Worm (Caenorhabditis elegans) whole organism, late embryonic: ENCODE results near the gene irld-24.

Experiments
- C08G9.2 ChIP-seq: sonication (generic microtip); optimal IDR thresholded peaks from 2 replicates; lab custom pipeline; 2016; ENCODE audit warnings: mild to moderate bottlenecking, missing genetic modification characterization, moderate library complexity, missing compliant biosample characterization
- Y22D7AL.16 ChIP-seq: sonication (generic microtip); optimal IDR thresholded peaks from 2 replicates; lab custom pipeline; 2016; ENCODE audit warnings: missing genetic modification characterization, missing compliant biosample characterization
- ahr-1 ChIP-seq: sonication (generic microtip); optimal IDR thresholded peaks from 2 replicates; lab custom pipeline; 2016; ENCODE audit warnings: missing genetic modification characterization, missing compliant biosample characterization
- ama-1 ChIP-seq: fragments of 150-350 bp; optimal IDR thresholded peaks from 2 replicates; lab custom pipeline; 2014
- ceh-14 ChIP-seq: sonication (generic microtip); optimal IDR thresholded peaks from 2 replicates; lab custom pipeline; 2016; ENCODE audit warnings: missing genotype, missing genetic modification characterization, missing compliant biosample characterization
- ceh-18 ChIP-seq: sonication (generic microtip); optimal IDR thresholded peaks from 2 replicates; lab custom pipeline; 2016; ENCODE audit warnings: missing genetic modification characterization, missing compliant biosample characterization
- ceh-2 ChIP-seq: sonication (generic microtip); optimal IDR thresholded peaks from 2 replicates; lab custom pipeline; 2016; ENCODE audit warnings: missing genotype, missing genetic modification characterization, missing compliant biosample characterization
- ceh-24 ChIP-seq: sonication (generic microtip); optimal IDR thresholded peaks from 2 replicates; lab custom pipeline; 2016; ENCODE audit warnings: mild to moderate bottlenecking, missing genetic modification characterization, missing compliant biosample characterization
- ceh-30 ChIP-seq: fragments of 150-350 bp; optimal IDR thresholded peaks from 2 replicates; lab custom pipeline; 2014; ENCODE audit warnings: missing biosample characterization, missing genetic modification characterization
- ceh-31 ChIP-seq: sonication (generic microtip); optimal IDR thresholded peaks from 2 replicates; lab custom pipeline; 2016; ENCODE audit warnings: missing genetic modification characterization, missing compliant biosample characterization
- ceh-48 ChIP-seq: sonication (generic microtip); optimal IDR thresholded peaks from 2 replicates; lab custom pipeline; 2016; ENCODE audit warnings: missing genetic modification characterization, inconsistent platforms, missing compliant biosample characterization
- dmd-4 ChIP-seq: sonication (generic microtip); optimal IDR thresholded peaks from 2 replicates; lab custom pipeline; 2016; ENCODE audit warnings: borderline replicate concordance, missing genetic modification characterization, missing compliant biosample characterization
- elt-2 ChIP-seq: sonication (generic microtip); optimal IDR thresholded peaks from 2 replicates; lab custom pipeline; 2016; ENCODE audit warnings: missing genetic modification reagents, missing genetic modification characterization, missing compliant biosample characterization
- elt-4 ChIP-seq: sonication (generic microtip); optimal IDR thresholded peaks from 2 replicates; lab custom pipeline; 2016; ENCODE audit warnings: missing genetic modification characterization, missing compliant biosample characterization
- ets-4 ChIP-seq: sonication (generic microtip); optimal IDR thresholded peaks from 2 replicates; lab custom pipeline; 2016; ENCODE audit warnings: missing genetic modification characterization, missing compliant biosample characterization
- fax-1 ChIP-seq: sonication (generic microtip); optimal IDR thresholded peaks from 2 replicates; lab custom pipeline; 2016; ENCODE audit warnings: missing genotype, missing genetic modification characterization, missing compliant biosample characterization
- fkh-6 ChIP-seq: sonication (generic microtip); optimal IDR thresholded peaks from 2 replicates; lab custom pipeline; 2016; ENCODE audit warnings: missing genetic modification characterization, missing compliant biosample characterization
- gmeb-2 ChIP-seq: sonication (generic microtip); optimal IDR thresholded peaks from 2 replicates; lab custom pipeline; 2016; ENCODE audit warnings: missing genetic modification characterization, inconsistent platforms, missing compliant biosample characterization
- hlh-15 ChIP-seq: sonication (generic microtip); optimal IDR thresholded peaks from 2 replicates; lab custom pipeline; 2016; ENCODE audit warnings: missing genetic modification characterization, missing compliant biosample characterization
- hlh-30 ChIP-seq: sonication (generic microtip); optimal IDR thresholded peaks from 2 replicates; lab custom pipeline; 2017; ENCODE audit warnings: antibody characterized with exemption, missing genetic modification characterization, missing compliant biosample characterization; ENCODE audit not compliant: insufficient read depth
- hlh-8 ChIP-seq: sonication (generic microtip); optimal IDR thresholded peaks from 2 replicates; lab custom pipeline; 2016; ENCODE audit warnings: missing genotype, missing genetic modification characterization, missing compliant biosample characterization
- lim-6 ChIP-seq: sonication (generic microtip); optimal IDR thresholded peaks from 2 replicates; lab custom pipeline; 2016; ENCODE audit warnings: missing genetic modification characterization, missing compliant biosample characterization
- lin-11 ChIP-seq: fragments of 200-800 bp; sonication (Bioruptor generic); optimal IDR thresholded peaks from 2 replicates; lab custom pipeline; 2018; ENCODE audit warnings: mild to moderate bottlenecking, missing genetic modification characterization, missing compliant biosample characterization
- madf-2 ChIP-seq: sonication (generic microtip); optimal IDR thresholded peaks from 2 replicates; lab custom pipeline; 2017; ENCODE audit warnings: missing genetic modification characterization, missing compliant biosample characterization
- nfya-1 ChIP-seq: sonication (generic microtip); optimal IDR thresholded peaks from 2 replicates; lab custom pipeline; 2017; ENCODE audit warnings: missing genetic modification characterization, mild to moderate bottlenecking, missing compliant biosample characterization, antibody characterized with exemption, moderate library complexity
- nhr-232 ChIP-seq: sonication (generic microtip); optimal IDR thresholded peaks from 2 replicates; lab custom pipeline; 2016; ENCODE audit warnings: missing genetic modification characterization, missing compliant biosample characterization
- odd-2 ChIP-seq: sonication (generic microtip); optimal IDR thresholded peaks from 2 replicates; lab custom pipeline; 2017; ENCODE audit warnings: antibody characterized with exemption, mild to moderate bottlenecking, missing genetic modification characterization, missing compliant biosample characterization
- pag-3 ChIP-seq: sonication (generic microtip); optimal IDR thresholded peaks from 2 replicates; lab custom pipeline; 2016; ENCODE audit warnings: missing compliant biosample characterization, missing genetic modification characterization, borderline replicate concordance
- pat-9 ChIP-seq: fragments of 200-800 bp; sonication (Bioruptor generic); optimal IDR thresholded peaks from 2 replicates; lab custom pipeline; 2018; ENCODE audit warnings: mild to moderate bottlenecking, missing genetic modification characterization, moderate library complexity, missing compliant biosample characterization
- pax-1 ChIP-seq: fragments of 150-350 bp; optimal IDR thresholded peaks from 2 replicates; lab custom pipeline; 2014; ENCODE audit warnings: missing biosample characterization, missing genetic modification characterization
- pha-2 ChIP-seq: sonication (generic microtip); optimal IDR thresholded peaks from 2 replicates; lab custom pipeline; 2017; ENCODE audit warnings: mild to moderate bottlenecking, missing genetic modification characterization, missing compliant biosample characterization
- pros-1 ChIP-seq: fragments of 150-350 bp; optimal IDR thresholded peaks from 2 replicates; lab custom pipeline; 2014; ENCODE audit warnings: missing biosample characterization, missing genetic modification reagents, missing genetic modification characterization
- ref-2 ChIP-seq: sonication (generic microtip); optimal IDR thresholded peaks from 2 replicates; lab custom pipeline; 2016; ENCODE audit warnings: missing genetic modification characterization, missing compliant biosample characterization
- rnt-1 ChIP-seq: sonication (generic microtip); optimal IDR thresholded peaks from 2 replicates; lab custom pipeline; 2016; ENCODE audit warnings: missing genetic modification characterization, missing compliant biosample characterization
- sox-4 ChIP-seq: sonication (generic microtip); optimal IDR thresholded peaks from 2 replicates; lab custom pipeline; 2017; ENCODE audit warnings: mild to moderate bottlenecking, missing genetic modification characterization, inconsistent platforms, missing compliant biosample characterization
- syd-9 ChIP-seq: sonication (generic microtip); optimal IDR thresholded peaks from 2 replicates; lab custom pipeline; 2016; ENCODE audit warnings: mild to moderate bottlenecking, missing genetic modification characterization, moderate library complexity, missing compliant biosample characterization
- tbx-2 ChIP-seq: sonication (generic microtip); optimal IDR thresholded peaks from 2 replicates; lab custom pipeline; 2016; ENCODE audit warnings: missing genetic modification characterization, missing compliant biosample characterization
- tbx-7 ChIP-seq: sonication (generic microtip); optimal IDR thresholded peaks from 2 replicates; lab custom pipeline; 2016; ENCODE audit warnings: missing genotype, missing genetic modification characterization, missing compliant biosample characterization
- ttx-3 ChIP-seq: sonication (generic microtip); optimal IDR thresholded peaks from 2 replicates; lab custom pipeline; 2016; ENCODE audit warnings: missing genetic modification reagents, missing genetic modification characterization, missing compliant biosample characterization
- unc-3 ChIP-seq, 2 experiments: fragments of 200-800 bp in 1 of 2; sonication (Bioruptor generic) in 1 of 2; sonication (generic microtip) in 1 of 2; conservative IDR thresholded peaks in 1 of 2; optimal IDR thresholded peaks in 1 of 2; 2 replicates each; pipeline versions ENCODE4 v1.3.6 to Lab custom; 2016 to 2022; ENCODE audit warnings: missing compliant biosample characterization in 2 of 2, missing genetic modification characterization in 2 of 2, missing genetic modification reagents in 1 of 2
- unc-42 ChIP-seq: sonication (generic microtip); optimal IDR thresholded peaks from 2 replicates; lab custom pipeline; 2016; ENCODE audit warnings: missing genotype, missing genetic modification characterization, missing compliant biosample characterization
- unc-55 ChIP-seq: sonication (generic microtip); optimal IDR thresholded peaks from 2 replicates; lab custom pipeline; 2017; ENCODE audit warnings: missing biosample characterization, missing genetic modification reagents, missing genetic modification characterization
- unc-86 ChIP-seq: sonication (generic microtip); optimal IDR thresholded peaks from 2 replicates; lab custom pipeline; 2016; ENCODE audit warnings: missing genetic modification characterization, missing compliant biosample characterization
- ztf-16 ChIP-seq: sonication (generic microtip); optimal IDR thresholded peaks from 2 replicates; lab custom pipeline; 2017; ENCODE audit warnings: missing genetic modification characterization, missing compliant biosample characterization

irld-24 gene

DNA sequence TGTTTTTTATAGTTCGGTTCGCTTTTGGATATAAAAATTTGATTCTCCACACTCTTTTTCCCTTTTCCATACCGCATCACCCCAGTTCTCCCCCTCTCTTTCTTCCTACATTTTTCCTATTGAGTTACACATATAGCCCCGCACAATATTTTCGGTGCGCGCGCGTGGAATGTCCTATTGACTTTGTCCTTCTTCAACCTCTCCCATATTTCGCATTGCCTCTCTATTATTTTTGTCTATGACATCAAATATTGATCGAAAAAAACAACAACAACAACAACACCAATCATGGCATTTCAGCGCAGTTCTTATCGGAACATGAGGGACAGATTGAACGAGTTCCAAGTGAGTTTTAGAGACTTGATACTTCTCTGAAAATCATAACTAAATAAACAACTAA is 26.6 kb upstream of the irld-24 start, which contains the start of gene syx-2:
Gene syx-2 (plus strand): TSS at position 301 of the 400 bp plus-strand sequence.
- TF ChIP-seq elt-2 (tag; lab: Kevin White, UChicago), result no peak
- TF ChIP-seq tbx-7, result no peak
- TF ChIP-seq dmd-4, result no peak
- TF ChIP-seq madf-2 (tag; lab: Kevin White, UChicago), result no peak
- TF ChIP-seq pax-1 (tag; lab: Kevin White, UChicago), result no peak
- TF ChIP-seq odd-2 (tag; lab: Kevin White, UChicago), result no peak
- TF ChIP-seq pat-9 (tag; lab: Kevin White, UChicago), result no peak
- TF ChIP-seq ztf-16 (tag; lab: Kevin White, UChicago), result no peak
- TF ChIP-seq hlh-15, result no peak
- no peak for TF ChIP-seq rnt-1 (tag; lab: Kevin White, UChicago)
- TF ChIP-seq tbx-2 (tag; lab: Kevin White, UChicago), result no peak
- TF ChIP-seq unc-86 (tag; lab: Kevin White, UChicago), result no peak
- no peak for TF ChIP-seq ceh-48 (tag; lab: Kevin White, UChicago)

ce11 chrX:13963203-13963602 is 23.2 kb upstream of the irld-24 start, which contains the start of gene F48F7.3:
F48F7.3 (plus strand) TSS chrX:13963503.
- no peak for TF ChIP-seq ttx-3
- no peak for TF ChIP-seq sox-4
- TF ChIP-seq lim-6 (tag; lab: Kevin White, UChicago), result no peak

ce11 chrX:13968292-13968691 is 18.1 kb upstream of the irld-24 start, which contains the start of gene pqn-39:
pqn-39 (minus strand) TSS chrX:13968676.
- TF ChIP-seq ceh-2 (tag; lab: Kevin White, UChicago) (no peak), nfya-1 (tag; lab: Kevin White, UChicago) (no peak), pros-1 (tag; lab: Kevin White, UChicago) (no peak), pha-2 (no peak), fax-1 (tag; lab: Kevin White, UChicago) (no peak), madf-2 (tag; lab: Kevin White, UChicago) (no peak), Y22D7AL.16 (tag; lab: Kevin White, UChicago) (no peak), unc-55 (GFP tag; lab: Kevin White, UChicago) (no peak), nhr-232 (tag; lab: Kevin White, UChicago) (no peak), dmd-4 (no peak)
- TF ChIP-seq, all 69 proteins: peak for 0

DNA sequence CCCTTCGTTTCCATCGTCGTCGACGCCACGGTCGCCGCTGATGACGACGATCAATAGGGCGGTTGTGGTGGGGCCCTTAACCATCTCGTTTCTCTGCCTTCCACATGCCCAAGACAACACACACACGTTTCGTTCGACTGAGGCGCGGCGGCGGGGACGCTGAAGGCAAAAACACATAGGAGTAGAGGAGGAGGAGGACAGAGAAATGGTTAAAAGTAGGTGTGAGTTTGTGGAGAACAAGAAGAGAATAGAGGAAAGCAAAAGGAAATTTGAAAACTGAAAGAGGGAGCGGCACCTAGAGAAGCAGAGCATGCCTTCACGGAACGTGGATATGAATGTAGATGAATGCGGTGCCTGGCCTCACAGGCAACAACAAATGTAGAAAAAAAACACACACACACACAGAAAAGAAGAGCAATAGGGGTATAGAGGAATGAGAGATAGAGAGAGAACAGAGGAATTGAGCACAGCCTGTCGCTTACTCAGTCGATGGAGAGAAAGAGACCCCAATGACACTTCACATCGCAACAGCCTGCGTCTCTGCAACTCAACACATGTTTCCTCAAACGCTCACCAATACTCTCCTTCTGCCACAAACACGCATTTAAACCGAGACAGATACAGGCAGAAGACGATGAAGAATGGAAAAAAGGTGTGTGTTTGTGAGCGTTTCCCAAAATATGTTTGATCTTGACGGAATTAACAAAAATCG is 17.0 kb upstream of the irld-24 start:
- peak; percentile 10 for TF ChIP-seq hlh-30 (tag; lab: Kevin White, UChicago)
- no peak for TF ChIP-seq sox-4
- TF ChIP-seq ets-4 (tag; lab: Kevin White, UChicago), result peak; percentile 19
- peak; percentile 40 for TF ChIP-seq ceh-14 (tag; lab: Kevin White, UChicago)
- TF ChIP-seq elt-2 (tag; lab: Kevin White, UChicago), result peak; percentile 35
- TF ChIP-seq ama-1 (lab: Kevin White, UChicago), result no peak
- no peak for TF ChIP-seq lin-11 (tag; lab: Kevin White, UChicago)
- TF ChIP-seq pros-1 (tag; lab: Kevin White, UChicago), result no peak
- TF ChIP-seq gmeb-2 (tag; lab: Kevin White, UChicago), result no peak
- TF ChIP-seq hlh-15, result no peak
- TF ChIP-seq C08G9.2 (tag; lab: Kevin White, UChicago), result peak; percentile 3
- TF ChIP-seq nfya-1 (tag; lab: Kevin White, UChicago), result peak; percentile 56
- TF ChIP-seq ceh-24 (tag; lab: Kevin White, UChicago), result no peak
- no peak for TF ChIP-seq nhr-232 (tag; lab: Kevin White, UChicago)
- TF ChIP-seq ahr-1 (tag; lab: Kevin White, UChicago), result no peak
- peak; percentile 50 for TF ChIP-seq ref-2 (tag; lab: Kevin White, UChicago)
- TF ChIP-seq unc-3 (GFP tag; conservative IDR thresholded peaks at IDR 0.05; lab: Robert Waterston, UW), result no peak
- TF ChIP-seq unc-3 (tag; optimal IDR thresholded peaks at IDR 0.05; lab: Kevin White, UChicago), result no peak
- no peak for TF ChIP-seq pag-3 (tag; lab: Kevin White, UChicago)
- TF ChIP-seq madf-2 (tag; lab: Kevin White, UChicago), result peak; percentile 51
- TF ChIP-seq unc-55 (GFP tag; lab: Kevin White, UChicago), result peak; percentile 71
- TF ChIP-seq ceh-18 (tag; lab: Kevin White, UChicago), result peak; percentile 73
- TF ChIP-seq elt-4 (tag; lab: Kevin White, UChicago), result no peak
- TF ChIP-seq fkh-6, result peak; percentile 38
- peak; percentile 22 for TF ChIP-seq ztf-16 (tag; lab: Kevin White, UChicago)
- TF ChIP-seq ceh-31 (tag; lab: Kevin White, UChicago), result peak; percentile 48
- TF ChIP-seq unc-42 (tag; lab: Kevin White, UChicago), result peak; percentile 45
- peak; percentile 11 for TF ChIP-seq hlh-8
- TF ChIP-seq ceh-30, result no peak
- no peak for TF ChIP-seq dmd-4
- TF ChIP-seq syd-9 (tag; lab: Kevin White, UChicago), result no peak
